Fruit fly (Drosophila melanogaster) whole organism, embryonic: ENCODE results near the gene Hrd3.

ENCODE experiments used
- Adf1 ChIP-seq: fragments of 200-800 bp; sonication (Bioruptor generic); IDR thresholded peaks from 2 replicates; pipeline ENCODE4 v1.3.6; 2022; ENCODE audit warnings: missing biosample characterization, missing genetic modification characterization
- Atf6 ChIP-seq: fragments of 200-800 bp; sonication (Bioruptor generic); IDR thresholded peaks from 2 replicates; pipeline ENCODE4 v1.3.6; 2022; ENCODE audit warnings: missing biosample characterization, missing genetic modification characterization
- B-H2 ChIP-seq: fragments of 200-800 bp; sonication (Bioruptor generic); optimal IDR thresholded peaks from 2 replicates; lab custom pipeline; 2018; ENCODE audit warnings: missing biosample characterization, mild to moderate bottlenecking, missing genetic modification characterization
- CG11696 ChIP-seq: fragments of 200-800 bp; sonication (Bioruptor generic); IDR thresholded peaks from 2 replicates; pipeline ENCODE4 v1.3.6; 2022; ENCODE audit warnings: missing biosample characterization, missing genetic modification characterization
- CG1233 ChIP-seq: fragments of 200-800 bp; sonication (Bioruptor generic); optimal IDR thresholded peaks from 4 replicates; lab custom pipeline; 2018; ENCODE audit warnings: missing biosample characterization, mild to moderate bottlenecking, missing genetic modification characterization
- CG13894 ChIP-seq: fragments of 200-800 bp; sonication (Bioruptor generic); optimal IDR thresholded peaks from 3 replicates; lab custom pipeline; 2018; ENCODE audit warnings: missing biosample characterization, mild to moderate bottlenecking, missing genetic modification characterization, moderate library complexity
- CG14667 ChIP-seq: fragments of 200-800 bp; sonication (Bioruptor generic); IDR thresholded peaks from 2 replicates; pipeline ENCODE4 v1.3.6; 2022; ENCODE audit warnings: missing biosample characterization, missing genetic modification characterization
- CG14965 ChIP-seq: fragments of 200-800 bp; sonication (Bioruptor generic); optimal IDR thresholded peaks from 2 replicates; lab custom pipeline; 2016; ENCODE audit warnings: missing biosample characterization, missing genetic modification characterization, borderline replicate concordance
- CG1603 ChIP-seq: fragments of 200-800 bp; sonication (Bioruptor generic); optimal IDR thresholded peaks from 2 replicates; lab custom pipeline; 2019; ENCODE audit warnings: missing biosample characterization, mild to moderate bottlenecking, missing genetic modification characterization, moderate library complexity
- CG16779 ChIP-seq: fragments of 200-800 bp; sonication (Bioruptor generic); IDR thresholded peaks from 2 replicates; pipeline ENCODE4 v1.3.6; 2022; ENCODE audit warnings: missing biosample characterization, missing genetic modification characterization
- CG17385 ChIP-seq: fragments of 200-800 bp; sonication (Bioruptor generic); optimal IDR thresholded peaks from 3 replicates; lab custom pipeline; 2018; ENCODE audit warnings: missing biosample characterization, mild to moderate bottlenecking, missing genetic modification characterization
- CG3163 ChIP-seq: fragments of 200-800 bp; sonication (Bioruptor generic); optimal IDR thresholded peaks from 3 replicates; lab custom pipeline; 2016; ENCODE audit warnings: missing biosample characterization, missing genetic modification characterization
- CG4282 ChIP-seq: fragments of 200-800 bp; sonication (Bioruptor generic); optimal IDR thresholded peaks from 2 replicates; lab custom pipeline; 2016; ENCODE audit warnings: missing biosample characterization, missing genetic modification characterization
- CG4617 ChIP-seq: fragments of 200-800 bp; sonication (Bioruptor generic); optimal IDR thresholded peaks from 3 replicates; lab custom pipeline; 2016; ENCODE audit warnings: missing biosample characterization, missing genetic modification characterization, borderline replicate concordance
- CG6765 ChIP-seq: fragments of 200-800 bp; sonication (Bioruptor generic); optimal IDR thresholded peaks from 3 replicates; lab custom pipeline; 2017; ENCODE audit warnings: missing biosample characterization, mild to moderate bottlenecking, missing genetic modification characterization
- CG6854 ChIP-seq: fragments of 200-800 bp; sonication (Bioruptor generic); optimal IDR thresholded peaks from 3 replicates; lab custom pipeline; 2017; ENCODE audit warnings: missing biosample characterization, mild to moderate bottlenecking, missing genetic modification characterization
- CG7271 ChIP-seq: fragments of 200-800 bp; sonication (Bioruptor generic); optimal IDR thresholded peaks from 2 replicates; lab custom pipeline; 2018; ENCODE audit warnings: missing biosample characterization, mild to moderate bottlenecking, missing genetic modification characterization, moderate library complexity
- CG8765 ChIP-seq: fragments of 200-800 bp; sonication (Bioruptor generic); IDR thresholded peaks from 2 replicates; pipeline ENCODE4 v1.3.6; 2022; ENCODE audit warnings: missing biosample characterization, missing genetic modification characterization
- CG9797 ChIP-seq: fragments of 200-800 bp; sonication (Bioruptor generic); optimal IDR thresholded peaks from 3 replicates; lab custom pipeline; 2018; ENCODE audit warnings: missing biosample characterization, mild to moderate bottlenecking, missing genetic modification characterization
- CrebB ChIP-seq: fragments of 200-800 bp; sonication (Bioruptor generic); optimal IDR thresholded peaks from 3 replicates; lab custom pipeline; 2018; ENCODE audit warnings: missing biosample characterization, mild to moderate bottlenecking, missing genetic modification characterization
- Dp ChIP-seq: fragments of 200-800 bp; sonication (Bioruptor generic); optimal IDR thresholded peaks from 2 replicates; lab custom pipeline; 2018; ENCODE audit warnings: missing biosample characterization, mild to moderate bottlenecking, missing genetic modification characterization, moderate library complexity
- Dref ChIP-seq: fragments of 200-800 bp; sonication (Bioruptor generic); IDR thresholded peaks from 2 replicates; pipeline ENCODE4 v1.3.6; 2022; ENCODE audit warnings: missing biosample characterization, missing genetic modification characterization
- E2f2 ChIP-seq: fragments of 200-800 bp; sonication (Bioruptor generic); IDR thresholded peaks from 2 replicates; pipeline ENCODE4 v1.3.6; 2022; ENCODE audit warnings: missing biosample characterization, missing genetic modification characterization
- GATAe ChIP-seq: fragments of 200-800 bp; sonication (Bioruptor generic); conservative IDR thresholded peaks from 2 replicates; pipeline ENCODE4 v1.3.6; 2022; ENCODE audit warnings: missing biosample characterization, missing genetic modification characterization
- MESR4 ChIP-seq: fragments of 200-800 bp; sonication (Bioruptor generic); optimal IDR thresholded peaks from 2 replicates; lab custom pipeline; 2018; ENCODE audit warnings: missing biosample characterization, mild to moderate bottlenecking, missing genetic modification characterization, moderate library complexity
- Sry-δ ChIP-seq: fragments of 200-800 bp; sonication (Bioruptor generic); optimal IDR thresholded peaks from 2 replicates; lab custom pipeline; 2016; ENCODE audit warnings: missing biosample characterization, missing genetic modification characterization
- Xrp1 ChIP-seq: fragments of 200-800 bp; sonication (Bioruptor generic); IDR thresholded peaks from 2 replicates; pipeline ENCODE4 v1.3.6; 2022; ENCODE audit warnings: missing biosample characterization, missing genetic modification characterization
- al ChIP-seq: fragments of 200-800 bp; sonication (Bioruptor generic); IDR thresholded peaks from 2 replicates; pipeline ENCODE4 v1.3.6; 2022; ENCODE audit warnings: missing biosample characterization, missing genetic modification characterization
- cg ChIP-seq: fragments of 200-800 bp; sonication (Bioruptor generic); optimal IDR thresholded peaks from 3 replicates; lab custom pipeline; 2019; ENCODE audit warnings: missing biosample characterization, mild to moderate bottlenecking, missing genetic modification characterization, moderate library complexity
- dmrt11E ChIP-seq: fragments of 200-800 bp; sonication (Bioruptor generic); optimal IDR thresholded peaks from 3 replicates; lab custom pipeline; 2018; ENCODE audit warnings: missing biosample characterization, mild to moderate bottlenecking, missing genetic modification characterization, moderate library complexity
- dysf ChIP-seq: fragments of 200-800 bp; sonication (Bioruptor generic); IDR thresholded peaks from 3 replicates; pipeline ENCODE4 v1.3.6; 2022; ENCODE audit warnings: missing biosample characterization, missing genetic modification characterization
- eve ChIP-seq, 2 experiments: fragments of >200 bp; optimal IDR thresholded peaks; 2 replicates each; lab custom pipeline; 2017; ENCODE audit warnings: missing biosample characterization in 2 of 2, missing genetic modification characterization in 2 of 2
- fd3F ChIP-seq: fragments of 200-800 bp; sonication (Bioruptor generic); optimal IDR thresholded peaks from 2 replicates; lab custom pipeline; 2018; ENCODE audit warnings: missing biosample characterization, mild to moderate bottlenecking, missing genetic modification characterization, moderate library complexity
- fd64A ChIP-seq: fragments of 200-800 bp; sonication (Bioruptor generic); optimal IDR thresholded peaks from 3 replicates; lab custom pipeline; 2018; ENCODE audit warnings: missing biosample characterization, mild to moderate bottlenecking, missing genetic modification characterization
- gfzf ChIP-seq: fragments of 200-800 bp; sonication (Bioruptor generic); optimal IDR thresholded peaks from 2 replicates; lab custom pipeline; 2016; ENCODE audit warnings: missing biosample characterization, mild to moderate bottlenecking, missing genetic modification characterization, moderate library complexity
- gro ChIP-seq: fragments of 200-800 bp; sonication (Bioruptor generic); optimal IDR thresholded peaks from 2 replicates; lab custom pipeline; 2016; ENCODE audit warnings: missing biosample characterization, missing genetic modification characterization
- gsb-n ChIP-seq: fragments of 200-800 bp; sonication (Bioruptor generic); optimal IDR thresholded peaks from 3 replicates; lab custom pipeline; 2018; ENCODE audit warnings: missing biosample characterization, mild to moderate bottlenecking, missing genetic modification characterization
- hb ChIP-seq: fragments of 200-800 bp; sonication (Bioruptor generic); IDR thresholded peaks from 3 replicates; pipeline ENCODE4 v1.3.6; 2022; ENCODE audit warnings: missing biosample characterization, missing genetic modification characterization; ENCODE audit not compliant: partially characterized antibody
- jigr1 ChIP-seq: fragments of 200-800 bp; sonication (Bioruptor generic); IDR thresholded peaks from 3 replicates; pipeline ENCODE4 v1.3.6; 2022; ENCODE audit warnings: missing biosample characterization, missing genetic modification characterization
- lola ChIP-seq, 3 experiments: fragments of >200 bp in 2 of 3; fragments of 200-800 bp in 1 of 3; sonication (Bioruptor generic) in 1 of 3; optimal IDR thresholded peaks; 2 replicates each; lab custom pipeline; 2017 to 2019; ENCODE audit warnings: missing biosample characterization in 3 of 3, missing genetic modification characterization in 3 of 3, mild to moderate bottlenecking in 1 of 3, moderate library complexity in 1 of 3
- pan ChIP-seq, 4 experiments: fragments of >200 bp in 3 of 4; fragments of 200-800 bp in 1 of 4; sonication (Bioruptor generic) in 1 of 4; optimal IDR thresholded peaks in 3 of 4; IDR thresholded peaks in 1 of 4; 2 replicates each; pipeline versions ENCODE4 v1.3.6 to Lab custom; 2017 to 2022; ENCODE audit warnings: missing biosample characterization in 2 of 4, missing genetic modification characterization in 2 of 4, mixed read lengths in 1 of 4
- pnt ChIP-seq: fragments of 200-800 bp; sonication (Bioruptor generic); optimal IDR thresholded peaks from 3 replicates; lab custom pipeline; 2016; ENCODE audit warnings: missing biosample characterization, missing genetic modification characterization
- repo ChIP-seq: fragments of 200-800 bp; sonication (Bioruptor generic); optimal IDR thresholded peaks from 2 replicates; lab custom pipeline; 2016; ENCODE audit warnings: missing biosample characterization, missing genetic modification characterization
- sima ChIP-seq: fragments of 200-800 bp; sonication (Bioruptor generic); optimal IDR thresholded peaks from 2 replicates; lab custom pipeline; 2016; ENCODE audit warnings: missing biosample characterization, missing genetic modification characterization
- toy ChIP-seq: fragments of 200-800 bp; sonication (Bioruptor generic); IDR thresholded peaks from 2 replicates; pipeline ENCODE4 v1.3.6; 2022; ENCODE audit warnings: missing biosample characterization, missing genetic modification characterization
- tup ChIP-seq: fragments of 200-800 bp; sonication (Bioruptor generic); optimal IDR thresholded peaks from 2 replicates; lab custom pipeline; 2016; ENCODE audit warnings: missing biosample characterization, mild to moderate bottlenecking, missing genetic modification characterization, moderate library complexity
- unc-4 ChIP-seq: fragments of 200-800 bp; sonication (Bioruptor generic); IDR thresholded peaks from 2 replicates; pipeline ENCODE4 v1.3.6; 2022; ENCODE audit warnings: missing biosample characterization, missing genetic modification characterization; ENCODE audit not compliant: partially characterized antibody
- unpg ChIP-seq: fragments of 200-800 bp; sonication (Bioruptor generic); optimal IDR thresholded peaks from 3 replicates; lab custom pipeline; 2018; ENCODE audit warnings: missing biosample characterization, mild to moderate bottlenecking, missing genetic modification characterization, moderate library complexity
- usp ChIP-seq: fragments of >200 bp; optimal IDR thresholded peaks from 2 replicates; lab custom pipeline; 2017; ENCODE audit warnings: missing biosample characterization, missing genetic modification characterization
- yki ChIP-seq: fragments of >200 bp; optimal IDR thresholded peaks from 3 replicates; lab custom pipeline; 2018

The Hrd3 gene

dm6 chr3R:23772808-23773207 lies 14.5 kb upstream of the Hrd3 start, which contains the start of gene tst (continued):
- TF ChIP-seq Atf6 (GFP tag; lab: Robert Waterston, UW) = peak; percentile 91
- peak; percentile 88 for TF ChIP-seq fd3F (GFP tag; lab: Kevin White, UChicago)
- TF ChIP-seq Xrp1 (GFP tag; lab: Robert Waterston, UW) = peak; percentile 98
- TF ChIP-seq CG8765 (GFP tag; lab: Robert Waterston, UW) = peak; percentile 93
- TF ChIP-seq sima (GFP tag; lab: Kevin White, UChicago) = no peak
- TF ChIP-seq CG6765 = peak; percentile 72
- TF ChIP-seq gfzf (GFP tag; lab: Kevin White, UChicago) = peak; percentile 16
- no peak for TF ChIP-seq hb
- TF ChIP-seq CG9797 (GFP tag; lab: Kevin White, UChicago) = peak; percentile 46
- TF ChIP-seq dmrt11E (tag; lab: Kevin White, UChicago) = peak; percentile 92
- TF ChIP-seq cg (GFP tag; lab: Kevin White, UChicago) = no peak
- no peak for TF ChIP-seq CG4282
- peak; percentile 95 for TF ChIP-seq gsb-n (tag; lab: Kevin White, UChicago)
- TF ChIP-seq Dp (GFP tag; lab: Kevin White, UChicago) = peak; percentile 20
- peak; percentile 97 for TF ChIP-seq dysf (GFP tag; lab: Robert Waterston, UW)
- no peak for TF ChIP-seq usp (GFP tag; lab: Kevin White, UChicago)
- peak in 1 of 3 experiments; percentile 88 for TF ChIP-seq lola (GFP tag; optimal IDR thresholded peaks at IDR 0.05; lab: Kevin White, UChicago)
- peak; percentile 78 for TF ChIP-seq Adf1 (GFP tag; lab: Robert Waterston, UW)
- peak; percentile 83 for TF ChIP-seq CG11696 (GFP tag; lab: Robert Waterston, UW)
- no peak for TF ChIP-seq CG14965 (GFP tag; lab: Kevin White, UChicago)
- peak; percentile 89 for TF ChIP-seq CG4617
- peak; percentile 36 for TF ChIP-seq MESR4 (GFP tag; lab: Kevin White, UChicago)
- TF ChIP-seq CG16779 (GFP tag; lab: Robert Waterston, UW) = peak; percentile 84
- TF ChIP-seq unc-4 (GFP tag; lab: Robert Waterston, UW) = 0 out of 2 replicates have a peak, but pooled peaks have one; percentile 40
- TF ChIP-seq CG1233 = peak; percentile 86
- peak; percentile 98 for TF ChIP-seq CG14667
- TF ChIP-seq CrebB = peak; percentile 68
- no peak for TF ChIP-seq fd64A (GFP tag; lab: Kevin White, UChicago)
- no peak for TF ChIP-seq B-H2 (GFP tag; lab: Kevin White, UChicago)
- TF ChIP-seq GATAe (GFP tag; lab: Robert Waterston, UW) = peak; percentile 87
- no peak for TF ChIP-seq eve (GFP tag; optimal IDR thresholded peaks at IDR 0.05; lab: Kevin White, UChicago)
- peak; percentile 74 for TF ChIP-seq tup (GFP tag; lab: Kevin White, UChicago)
- TF ChIP-seq pnt (GFP tag; lab: Kevin White, UChicago) = peak; percentile 53
- no peak for TF ChIP-seq CG6854 (GFP tag; lab: Kevin White, UChicago)
- no peak for TF ChIP-seq gro (GFP tag; lab: Kevin White, UChicago)
- no peak for TF ChIP-seq pan (optimal IDR thresholded peaks at IDR 0.05; lab: Kevin White, UChicago)
- TF ChIP-seq pan (GFP tag; optimal IDR thresholded peaks at IDR 0.05 in 1 of 2, IDR thresholded peaks at IDR 0.05 in 1 of 2) = peak in 1 of 2 experiments; percentile 97
- TF ChIP-seq CG13894 = no peak
- TF ChIP-seq repo (GFP tag; lab: Kevin White, UChicago) = no peak
- peak; percentile 77 for TF ChIP-seq toy
- peak; percentile 92 for TF ChIP-seq jigr1 (GFP tag; lab: Robert Waterston, UW)
- TF ChIP-seq CG3163 (GFP tag; lab: Kevin White, UChicago) = no peak
- no peak for TF ChIP-seq yki (lab: Kevin White, UChicago)
- TF ChIP-seq CG7271 = peak; percentile 87
- TF ChIP-seq Dref (GFP tag; lab: Robert Waterston, UW) = peak; percentile 46
- TF ChIP-seq CG17385 (GFP tag; lab: Kevin White, UChicago) = peak; percentile 84
- peak; percentile 98 for TF ChIP-seq al (GFP tag; lab: Robert Waterston, UW)
- peak; percentile 92 for TF ChIP-seq unpg (GFP tag; lab: Kevin White, UChicago)
- TF ChIP-seq CG1603 (tag; lab: Kevin White, UChicago) = no peak
- TF ChIP-seq Sry-δ (GFP tag; lab: Kevin White, UChicago) = peak; percentile 44
- TF ChIP-seq E2f2 (GFP tag; lab: Robert Waterston, UW) = peak; percentile 76
